Worm (Caenorhabditis elegans) whole organism, midembryonic: ENCODE measurements around the gene coa-3.

Source experiments
- T22C8.4 ChIP-seq: fragments of 200-800 bp; sonication (Bioruptor generic); IDR thresholded peaks from 2 replicates; pipeline ENCODE4 v1.3.6; 2022; ENCODE audit warnings: missing genetic modification characterization, missing compliant biosample characterization
- cog-1 ChIP-seq: sonication (generic microtip); optimal IDR thresholded peaks from 2 replicates; lab custom pipeline; 2016; ENCODE audit warnings: missing genetic modification characterization, missing compliant biosample characterization
- flt-1 ChIP-seq: fragments of 200-800 bp; sonication (Bioruptor generic); IDR thresholded peaks from 2 replicates; pipeline ENCODE4 v1.3.6; 2022; ENCODE audit warnings: missing genetic modification characterization, missing compliant biosample characterization
- klf-2 ChIP-seq: fragments of 200-800 bp; sonication (Bioruptor generic); conservative IDR thresholded peaks from 2 replicates; pipeline ENCODE4 v1.3.6; 2022; ENCODE audit warnings: missing genetic modification reagents, missing genetic modification characterization, missing compliant biosample characterization
- med-1 ChIP-seq: sonication (generic microtip); optimal IDR thresholded peaks from 2 replicates; lab custom pipeline; 2017; ENCODE audit warnings: missing genetic modification characterization, mild to moderate bottlenecking, missing compliant biosample characterization, antibody characterized with exemption, missing genetic modification reagents; ENCODE audit not compliant: insufficient read depth
- ref-1 ChIP-seq: fragments of 200-800 bp; sonication (Bioruptor generic); conservative IDR thresholded peaks from 2 replicates; pipeline ENCODE4 v1.3.6; 2022; ENCODE audit warnings: missing genetic modification reagents, missing genetic modification characterization, missing compliant biosample characterization
- tab-1 ChIP-seq: fragments of 200-800 bp; sonication (Bioruptor generic); IDR thresholded peaks from 2 replicates; pipeline ENCODE4 v1.3.6; 2022; ENCODE audit warnings: missing genetic modification characterization, missing compliant biosample characterization
- ztf-23 ChIP-seq: fragments of 200-800 bp; sonication (Bioruptor generic); IDR thresholded peaks from 2 replicates; pipeline ENCODE4 v1.3.6; 2022; ENCODE audit warnings: missing genetic modification reagents, missing genetic modification characterization, missing compliant biosample characterization
- ztf-29 ChIP-seq: fragments of 200-800 bp; sonication (Bioruptor generic); IDR thresholded peaks from 2 replicates; pipeline ENCODE4 v1.3.6; 2022; ENCODE audit warnings: missing genetic modification reagents, missing genetic modification characterization, missing compliant biosample characterization

ce11 chrII:4602533-4602932 lies at the start of gene coa-3:
- TF ChIP-seq tab-1, result no peak
- TF ChIP-seq klf-2, result no peak
- TF ChIP-seq ztf-23, result no peak
- no peak for TF ChIP-seq ztf-29
- no peak for TF ChIP-seq cog-1 (tag; lab: Kevin White, UChicago)
- TF ChIP-seq flt-1, result no peak
- no peak for TF ChIP-seq med-1 (GFP tag; lab: Kevin White, UChicago)
- no peak for TF ChIP-seq T22C8.4 (GFP tag; lab: Robert Waterston, UW)
- no peak for TF ChIP-seq ref-1 (GFP tag; lab: Robert Waterston, UW)
